Fruit fly (Drosophila melanogaster) whole organism, embryonic: Measurements from ENCODE around the gene Rbbp5.

Source experiments
- CG10959 ChIP-seq: fragments of 200-800 bp; sonication (Bioruptor generic); IDR thresholded peaks from 2 replicates; pipeline ENCODE4 v1.3.6; 2022; ENCODE audit warnings: missing biosample characterization, missing genetic modification characterization
- CG11085 ChIP-seq: fragments of 200-800 bp; sonication (Bioruptor generic); IDR thresholded peaks from 2 replicates; pipeline ENCODE4 v1.3.6; 2022; ENCODE audit warnings: missing biosample characterization, missing genetic modification characterization
- CG12659 ChIP-seq: fragments of 200-800 bp; sonication (Bioruptor generic); optimal IDR thresholded peaks from 3 replicates; lab custom pipeline; 2017; ENCODE audit warnings: mild to moderate bottlenecking, missing biosample characterization, missing genetic modification reagents, missing genetic modification characterization
- CG12744 ChIP-seq: fragments of 200-800 bp; sonication (Bioruptor generic); optimal IDR thresholded peaks from 2 replicates; lab custom pipeline; 2016; ENCODE audit warnings: missing biosample characterization, missing genetic modification characterization
- CG13624 ChIP-seq: fragments of 200-800 bp; sonication (Bioruptor generic); optimal IDR thresholded peaks from 2 replicates; lab custom pipeline; 2016; ENCODE audit warnings: missing biosample characterization, missing genetic modification characterization
- CG17361 ChIP-seq: fragments of 200-800 bp; sonication (Bioruptor generic); IDR thresholded peaks from 3 replicates; pipeline ENCODE4 v1.3.6; 2022; ENCODE audit warnings: missing biosample characterization, missing genetic modification characterization
- CG2120 ChIP-seq: fragments of 200-800 bp; sonication (Bioruptor generic); optimal IDR thresholded peaks from 3 replicates; lab custom pipeline; 2016; ENCODE audit warnings: missing biosample characterization, missing genetic modification characterization
- CG4360 ChIP-seq: fragments of 200-800 bp; sonication (Bioruptor generic); IDR thresholded peaks from 2 replicates; pipeline ENCODE4 v1.3.6; 2022; ENCODE audit warnings: missing biosample characterization, missing genetic modification characterization
- CG4707 ChIP-seq: fragments of 200-800 bp; sonication (Bioruptor generic); optimal IDR thresholded peaks from 2 replicates; lab custom pipeline; 2018; ENCODE audit warnings: missing biosample characterization, mild to moderate bottlenecking, missing genetic modification characterization, moderate library complexity
- CG6654 ChIP-seq: fragments of 200-800 bp; sonication (Bioruptor generic); optimal IDR thresholded peaks from 2 replicates; lab custom pipeline; 2017; ENCODE audit warnings: missing biosample characterization, mild to moderate bottlenecking, missing genetic modification characterization
- CG6791 ChIP-seq: fragments of 200-800 bp; sonication (Bioruptor generic); IDR thresholded peaks from 3 replicates; pipeline ENCODE4 v1.3.6; 2022; ENCODE audit warnings: missing biosample characterization, missing genetic modification characterization; ENCODE audit not compliant: partially characterized antibody
- CG7271 ChIP-seq: fragments of 200-800 bp; sonication (Bioruptor generic); optimal IDR thresholded peaks from 2 replicates; lab custom pipeline; 2018; ENCODE audit warnings: missing biosample characterization, mild to moderate bottlenecking, missing genetic modification characterization, moderate library complexity
- CG7372 ChIP-seq: fragments of 200-800 bp; sonication (Bioruptor generic); IDR thresholded peaks from 2 replicates; pipeline ENCODE4 v1.3.6; 2022; ENCODE audit warnings: missing biosample characterization, missing genetic modification characterization
- CG7556 ChIP-seq: fragments of 200-800 bp; sonication (Bioruptor generic); optimal IDR thresholded peaks from 2 replicates; lab custom pipeline; 2017; ENCODE audit warnings: missing biosample characterization, mild to moderate bottlenecking, missing genetic modification characterization
- CG9817 ChIP-seq: fragments of 200-800 bp; sonication (Bioruptor generic); optimal IDR thresholded peaks from 2 replicates; lab custom pipeline; 2018; ENCODE audit warnings: missing biosample characterization, mild to moderate bottlenecking, missing genetic modification characterization, moderate library complexity
- Dek ChIP-seq: fragments of 200-800 bp; sonication (Bioruptor generic); optimal IDR thresholded peaks from 3 replicates; lab custom pipeline; 2019; ENCODE audit warnings: missing biosample characterization, mild to moderate bottlenecking, missing genetic modification characterization, moderate library complexity
- E2f2 ChIP-seq: fragments of 200-800 bp; sonication (Bioruptor generic); IDR thresholded peaks from 2 replicates; pipeline ENCODE4 v1.3.6; 2022; ENCODE audit warnings: missing biosample characterization, missing genetic modification characterization
- GATAe ChIP-seq: fragments of 200-800 bp; sonication (Bioruptor generic); conservative IDR thresholded peaks from 2 replicates; pipeline ENCODE4 v1.3.6; 2022; ENCODE audit warnings: missing biosample characterization, missing genetic modification characterization
- HLHmδ ChIP-seq: fragments of 200-800 bp; sonication (Bioruptor generic); optimal IDR thresholded peaks from 2 replicates; lab custom pipeline; 2018; ENCODE audit warnings: missing biosample characterization, mild to moderate bottlenecking, missing genetic modification characterization, moderate library complexity
- Kr ChIP-seq: fragments of 200-800 bp; sonication (Bioruptor generic); optimal IDR thresholded peaks from 2 replicates; lab custom pipeline; 2017; ENCODE audit warnings: missing biosample characterization, mild to moderate bottlenecking, missing genetic modification characterization
- Mrtf ChIP-seq: fragments of 200-800 bp; sonication (Bioruptor generic); IDR thresholded peaks from 3 replicates; pipeline ENCODE4 v1.3.6; 2022; ENCODE audit warnings: missing biosample characterization, missing genetic modification characterization
- Nf-YC ChIP-seq: fragments of 200-800 bp; optimal IDR thresholded peaks from 3 replicates; lab custom pipeline; 2019; ENCODE audit warnings: missing biosample characterization, mild to moderate bottlenecking, missing genetic modification characterization, moderate library complexity
- Ravus ChIP-seq: fragments of 200-800 bp; sonication (Bioruptor generic); IDR thresholded peaks from 2 replicates; pipeline ENCODE4 v1.3.6; 2022; ENCODE audit warnings: missing biosample characterization, missing genetic modification characterization
- Usf ChIP-seq: fragments of 200-800 bp; sonication (Bioruptor generic); optimal IDR thresholded peaks from 2 replicates; lab custom pipeline; 2017; ENCODE audit warnings: missing genotype, missing biosample characterization, missing genetic modification characterization
- Xbp1 ChIP-seq: fragments of 200-800 bp; sonication (Bioruptor generic); optimal IDR thresholded peaks from 3 replicates; lab custom pipeline; 2016; ENCODE audit warnings: missing biosample characterization, mild to moderate bottlenecking, missing genetic modification characterization
- ac ChIP-seq: fragments of 200-800 bp; sonication (Bioruptor generic); optimal IDR thresholded peaks from 3 replicates; lab custom pipeline; 2017; ENCODE audit warnings: missing biosample characterization, mild to moderate bottlenecking, missing genetic modification characterization
- cad ChIP-seq: fragments of >200 bp; optimal IDR thresholded peaks from 2 replicates; lab custom pipeline; 2017; ENCODE audit warnings: missing biosample characterization, missing genetic modification characterization
- cas ChIP-seq: fragments of 200-800 bp; sonication (Bioruptor generic); IDR thresholded peaks from 2 replicates; pipeline ENCODE4 v1.3.6; 2022; ENCODE audit warnings: missing biosample characterization, missing genetic modification characterization
- cg ChIP-seq: fragments of 200-800 bp; sonication (Bioruptor generic); optimal IDR thresholded peaks from 3 replicates; lab custom pipeline; 2019; ENCODE audit warnings: missing biosample characterization, mild to moderate bottlenecking, missing genetic modification characterization, moderate library complexity
- chif ChIP-seq, 2 experiments: fragments of 200-800 bp; sonication (Bioruptor generic); optimal IDR thresholded peaks; 3 replicates each; lab custom pipeline; 2016; ENCODE audit warnings: missing biosample characterization in 2 of 2, missing genetic modification characterization in 2 of 2
- chinmo ChIP-seq: fragments of 200-800 bp; sonication (Bioruptor generic); IDR thresholded peaks from 4 replicates; pipeline ENCODE4 v1.3.6; 2022; ENCODE audit warnings: missing biosample characterization, missing genetic modification characterization; ENCODE audit not compliant: partially characterized antibody
- crol ChIP-seq: fragments of 200-800 bp; sonication (Bioruptor generic); IDR thresholded peaks from 2 replicates; pipeline ENCODE4 v1.3.6; 2022; ENCODE audit warnings: missing biosample characterization, missing genetic modification characterization
- ems ChIP-seq: fragments of 200-800 bp; sonication (Bioruptor generic); optimal IDR thresholded peaks from 3 replicates; lab custom pipeline; 2016; ENCODE audit warnings: missing biosample characterization, missing genetic modification characterization
- fd3F ChIP-seq: fragments of 200-800 bp; sonication (Bioruptor generic); optimal IDR thresholded peaks from 2 replicates; lab custom pipeline; 2018; ENCODE audit warnings: missing biosample characterization, mild to moderate bottlenecking, missing genetic modification characterization, moderate library complexity
- ftz-f1 ChIP-seq: fragments of 200-800 bp; sonication (Bioruptor generic); optimal IDR thresholded peaks from 2 replicates; lab custom pipeline; 2016; ENCODE audit warnings: missing biosample characterization, missing genetic modification characterization
- her ChIP-seq: fragments of 200-800 bp; sonication (Bioruptor generic); optimal IDR thresholded peaks from 2 replicates; lab custom pipeline; 2016; ENCODE audit warnings: missing biosample characterization, missing genetic modification characterization
- ken ChIP-seq: fragments of 200-800 bp; sonication (Bioruptor generic); IDR thresholded peaks from 3 replicates; pipeline ENCODE4 v1.3.6; 2022; ENCODE audit warnings: missing biosample characterization, missing genetic modification characterization
- lola ChIP-seq, 3 experiments: fragments of >200 bp in 2 of 3; fragments of 200-800 bp in 1 of 3; sonication (Bioruptor generic) in 1 of 3; optimal IDR thresholded peaks; 2 replicates each; lab custom pipeline; 2017 to 2019; ENCODE audit warnings: missing biosample characterization in 3 of 3, missing genetic modification characterization in 3 of 3, mild to moderate bottlenecking in 1 of 3, moderate library complexity in 1 of 3
- nerfin-2 ChIP-seq: fragments of 200-800 bp; sonication (Bioruptor generic); IDR thresholded peaks from 2 replicates; pipeline ENCODE4 v1.3.6; 2022; ENCODE audit warnings: missing biosample characterization, missing genetic modification characterization; ENCODE audit not compliant: partially characterized antibody
- pan ChIP-seq, 4 experiments: fragments of >200 bp in 3 of 4; fragments of 200-800 bp in 1 of 4; sonication (Bioruptor generic) in 1 of 4; optimal IDR thresholded peaks in 3 of 4; IDR thresholded peaks in 1 of 4; 2 replicates each; pipeline versions ENCODE4 v1.3.6 to Lab custom; 2017 to 2022; ENCODE audit warnings: missing biosample characterization in 2 of 4, missing genetic modification characterization in 2 of 4, mixed read lengths in 1 of 4
- ranshi ChIP-seq: fragments of 200-800 bp; sonication (Bioruptor generic); IDR thresholded peaks from 2 replicates; pipeline ENCODE4 v1.3.6; 2022; ENCODE audit warnings: missing biosample characterization, missing genetic modification characterization
- sd ChIP-seq: fragments of 200-800 bp; sonication (Bioruptor generic); optimal IDR thresholded peaks from 3 replicates; lab custom pipeline; 2018; ENCODE audit warnings: missing biosample characterization, mild to moderate bottlenecking, missing genetic modification characterization, moderate library complexity
- sim ChIP-seq: fragments of 200-800 bp; sonication (Bioruptor generic); IDR thresholded peaks from 2 replicates; pipeline ENCODE4 v1.3.6; 2022; ENCODE audit warnings: missing biosample characterization, missing genetic modification characterization
- sr ChIP-seq: fragments of 200-800 bp; sonication (Bioruptor generic); IDR thresholded peaks from 3 replicates; pipeline ENCODE4 v1.3.6; 2022; ENCODE audit warnings: missing biosample characterization, missing genetic modification characterization
- ssp ChIP-seq: fragments of 200-800 bp; sonication (Bioruptor generic); IDR thresholded peaks from 2 replicates; pipeline ENCODE4 v1.3.6; 2022; ENCODE audit warnings: missing biosample characterization, missing genetic modification characterization
- wek ChIP-seq: fragments of 200-800 bp; sonication (Bioruptor generic); optimal IDR thresholded peaks from 3 replicates; lab custom pipeline; 2018; ENCODE audit warnings: missing biosample characterization, mild to moderate bottlenecking, missing genetic modification characterization, moderate library complexity
- zen ChIP-seq: fragments of 200-800 bp; sonication (Bioruptor generic); optimal IDR thresholded peaks from 3 replicates; lab custom pipeline; 2018; ENCODE audit warnings: missing biosample characterization, mild to moderate bottlenecking, missing genetic modification characterization, moderate library complexity
- zf30C ChIP-seq: fragments of 200-800 bp; sonication (Bioruptor generic); optimal IDR thresholded peaks from 3 replicates; lab custom pipeline; 2018; ENCODE audit warnings: missing biosample characterization, mild to moderate bottlenecking, missing genetic modification characterization
- zfh2 ChIP-seq: fragments of 200-800 bp; sonication (Bioruptor generic); optimal IDR thresholded peaks from 2 replicates; lab custom pipeline; 2016; ENCODE audit warnings: missing biosample characterization, missing genetic modification characterization

Rbbp5 gene

dm6 chr3L:20384086-20384810, 36.5 kb upstream of the Rbbp5 start, which contains the start of the genes CG5498 and fbl (continued):
- TF ChIP-seq lola (GFP tag; optimal IDR thresholded peaks at IDR 0.05; lab: Kevin White, UChicago) (peak in 1 of 3 experiments; percentile 67), CG12659 (GFP tag; lab: Kevin White, UChicago) (peak; percentile 76), CG13624 (GFP tag; lab: Kevin White, UChicago) (peak; percentile 62), zen (tag; lab: Kevin White, UChicago) (peak; percentile 34), Usf (peak; percentile 4), ftz-f1 (GFP tag; lab: Kevin White, UChicago) (no peak), HLHmδ (no peak), ac (GFP tag; lab: Kevin White, UChicago) (no peak), CG7271 (tag; lab: Kevin White, UChicago) (peak; percentile 1), sim (no peak), cas (no peak), Xbp1 (GFP tag; lab: Kevin White, UChicago) (peak; percentile 63), chinmo (GFP tag; lab: Robert Waterston, UW) (no peak), sd (tag; lab: Kevin White, UChicago) (peak; percentile 84), CG2120 (GFP tag; lab: Kevin White, UChicago) (peak; percentile 84), sr (GFP tag; lab: Robert Waterston, UW) (no peak), CG6791 (GFP tag; lab: Robert Waterston, UW) (no peak; the same call in 2 of the 3 replicates), fd3F (peak; percentile 37), Nf-YC (tag; lab: Kevin White, UChicago) (peak; percentile 68), chif (GFP tag; optimal IDR thresholded peaks at IDR 0.05; lab: Kevin White, UChicago) (peak in 1 of 2 experiments; percentile 24), zf30C (GFP tag; lab: Kevin White, UChicago) (no peak), CG11085 (GFP tag; lab: Robert Waterston, UW) (no peak), Dek (tag; lab: Kevin White, UChicago) (peak; percentile 35), nerfin-2 (GFP tag; lab: Robert Waterston, UW) (no peak), ems (no peak), CG9817 (tag; lab: Kevin White, UChicago) (peak; percentile 40), ranshi (GFP tag; lab: Robert Waterston, UW) (peak; percentile 29; the same call in 1 of the 2 replicates), crol (GFP tag; lab: Robert Waterston, UW) (0 out of 2 replicates have a peak, but pooled peaks have one; percentile 34), cg (no peak), Ravus (GFP tag; lab: Robert Waterston, UW) (no peak), CG4707 (GFP tag; lab: Kevin White, UChicago) (no peak), Kr (GFP tag; lab: Kevin White, UChicago) (no peak), pan (optimal IDR thresholded peaks at IDR 0.05; lab: Kevin White, UChicago) (no peak), pan (GFP tag; optimal IDR thresholded peaks at IDR 0.05 in 1 of 2, IDR thresholded peaks at IDR 0.05 in 1 of 2) (peak in 1 of 2 experiments; percentile 46), Mrtf (GFP tag; lab: Robert Waterston, UW) (no peak), CG12744 (GFP tag; lab: Kevin White, UChicago) (peak; percentile 29), CG17361 (GFP tag; lab: Robert Waterston, UW) (peak; percentile 80; the same call in 2 of the 3 replicates), E2f2 (GFP tag; lab: Robert Waterston, UW) (peak; percentile 51; the same call in 1 of the 2 replicates), her (GFP tag; lab: Kevin White, UChicago) (no peak), CG7372 (GFP tag; lab: Robert Waterston, UW) (0 out of 2 replicates have a peak, but pooled peaks have one; percentile 29), GATAe (GFP tag; lab: Robert Waterston, UW) (no peak), CG6654 (GFP tag; lab: Kevin White, UChicago) (no peak), CG10959 (GFP tag; lab: Robert Waterston, UW) (no peak), CG7556 (GFP tag; lab: Kevin White, UChicago) (peak; percentile 71), cad (GFP tag; lab: Kevin White, UChicago) (no peak), zfh2 (GFP tag; lab: Kevin White, UChicago) (peak; percentile 45), ken (GFP tag; lab: Robert Waterston, UW) (no peak), CG4360 (GFP tag; lab: Robert Waterston, UW) (no peak), ssp (GFP tag; lab: Robert Waterston, UW) (no peak), wek (GFP tag; lab: Kevin White, UChicago) (no peak)
